Worm (Caenorhabditis elegans): ENCODE measurements around the gene Y42H9B.3.

DNA sequence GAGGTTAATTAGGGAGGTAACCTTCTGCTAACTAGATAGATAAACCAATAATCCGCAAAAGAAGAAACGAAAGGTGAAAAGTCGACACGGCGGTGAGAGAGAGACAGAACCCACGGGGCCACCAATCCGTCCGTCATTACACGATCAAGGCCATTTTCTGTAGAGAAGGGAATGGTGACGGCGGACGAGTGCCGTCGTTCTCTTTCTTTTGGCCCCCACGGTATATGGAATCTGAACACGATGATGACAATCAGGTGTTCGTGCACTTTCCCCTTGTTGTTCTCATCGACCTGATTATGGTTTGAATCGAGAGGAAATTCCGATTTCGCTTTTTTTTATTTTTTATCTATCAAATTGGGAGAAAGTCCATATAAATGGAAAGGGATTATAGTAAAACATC lies 2.9 kb downstream of the Y42H9B.3 start:
- TF ChIP-seq dao-5 (tag; optimal IDR thresholded peaks at IDR 0.05) (no peak), W03F9.2 (tag; optimal IDR thresholded peaks at IDR 0.05) (no peak)
